Fruit fly (Drosophila melanogaster) whole organism, adult: Measurements from ENCODE around the gene Ccdc85.

ENCODE experiments used
- CG12768 ChIP-seq: fragments of 200-800 bp; sonication (Bioruptor generic); optimal IDR thresholded peaks from 2 replicates; lab custom pipeline; 2017; ENCODE audit warnings: missing biosample characterization, missing genetic modification characterization, mild to moderate bottlenecking, moderate library complexity, missing genetic modification reagents
- CG14711 ChIP-seq: fragments of 200-800 bp; sonication (Bioruptor generic); optimal IDR thresholded peaks from 2 replicates; lab custom pipeline; 2018; ENCODE audit warnings: missing biosample characterization, mild to moderate bottlenecking, missing genetic modification characterization, moderate library complexity
- CG5204 ChIP-seq: fragments of 200-800 bp; sonication (Bioruptor generic); optimal IDR thresholded peaks from 2 replicates; lab custom pipeline; 2016; ENCODE audit warnings: missing biosample characterization, missing genetic modification characterization
- CG7101 ChIP-seq: fragments of 200-800 bp; sonication (Bioruptor generic); optimal IDR thresholded peaks from 2 replicates; lab custom pipeline; 2018; ENCODE audit warnings: missing biosample characterization, mild to moderate bottlenecking, missing genetic modification characterization, moderate library complexity
- Clk ChIP-seq: fragments of 200-800 bp; sonication (Bioruptor generic); optimal IDR thresholded peaks from 2 replicates; lab custom pipeline; 2017; ENCODE audit warnings: missing biosample characterization, missing genetic modification characterization
- Crg-1 ChIP-seq: fragments of 200-800 bp; sonication (Bioruptor generic); optimal IDR thresholded peaks from 2 replicates; lab custom pipeline; 2016; ENCODE audit warnings: missing biosample characterization, missing genetic modification characterization
- Mnt ChIP-seq: fragments of 200-800 bp; sonication (Bioruptor generic); optimal IDR thresholded peaks from 2 replicates; lab custom pipeline; 2016; ENCODE audit warnings: missing biosample characterization, mild to moderate bottlenecking, missing genetic modification characterization
- cic ChIP-seq: fragments of 200-800 bp; sonication (Bioruptor generic); optimal IDR thresholded peaks from 2 replicates; lab custom pipeline; 2017; ENCODE audit warnings: missing biosample characterization, mild to moderate bottlenecking, missing genetic modification characterization, moderate library complexity
- cnc ChIP-seq, 2 experiments: fragments of >200 bp; optimal IDR thresholded peaks; 2 replicates each; lab custom pipeline; 2017
- kay ChIP-seq: fragments of 200-800 bp; sonication (Bioruptor generic); peaks from one replicate; lab custom pipeline; 2016; ENCODE audit warnings: missing biosample characterization, missing genetic modification characterization, borderline replicate concordance
- ovo ChIP-seq: fragments of 200-800 bp; sonication (Bioruptor generic); optimal IDR thresholded peaks from 2 replicates; lab custom pipeline; 2016; ENCODE audit warnings: missing biosample characterization, missing genetic modification characterization
- pad ChIP-seq: fragments of 200-800 bp; sonication (Bioruptor generic); optimal IDR thresholded peaks from 3 replicates; lab custom pipeline; 2017; ENCODE audit warnings: missing biosample characterization, missing genetic modification characterization, mild to moderate bottlenecking, moderate library complexity, missing genetic modification reagents
- tj ChIP-seq: fragments of 200-800 bp; sonication (Bioruptor generic); optimal IDR thresholded peaks from 3 replicates; lab custom pipeline; 2017; ENCODE audit warnings: missing biosample characterization, mild to moderate bottlenecking, missing genetic modification characterization, moderate library complexity

dm6 chr2L:3055710-3056447 is 56.8 kb downstream of the Ccdc85 start:
- TF ChIP-seq ovo: no peak
- TF ChIP-seq Crg-1 (GFP tag; lab: Kevin White, UChicago): no peak
- no peak for TF ChIP-seq CG14711 (tag; lab: Kevin White, UChicago)
- TF ChIP-seq Mnt (GFP tag; lab: Kevin White, UChicago): no peak
- TF ChIP-seq CG7101 (tag; lab: Kevin White, UChicago): no peak
- peak; percentile 74 for TF ChIP-seq kay
- TF ChIP-seq cic (GFP tag; lab: Kevin White, UChicago): no peak
- no peak for TF ChIP-seq pad (GFP tag; lab: Kevin White, UChicago)
- peak; percentile 64 for TF ChIP-seq tj (GFP tag; lab: Kevin White, UChicago)
- TF ChIP-seq CG5204: peak; percentile 69
- TF ChIP-seq cnc (optimal IDR thresholded peaks at IDR 0.05; lab: Kevin White, UChicago): no peak
- TF ChIP-seq CG12768 (GFP tag; lab: Kevin White, UChicago): no peak
- peak; percentile 35 for TF ChIP-seq Clk (GFP tag; lab: Kevin White, UChicago)
